Worm (Caenorhabditis elegans) whole organism, L1 larva: ENCODE measurements around the gene ssu-1.

ENCODE experiments used
- nhr-71 ChIP-seq: sonication (generic microtip); optimal IDR thresholded peaks from 2 replicates; lab custom pipeline; 2016; ENCODE audit warnings: mild to moderate bottlenecking, missing genetic modification characterization, moderate library complexity, missing compliant biosample characterization
- unc-62 ChIP-seq: fragments of 150-350 bp; optimal IDR thresholded peaks from 2 replicates; lab custom pipeline; 2014; ENCODE audit warnings: missing biosample characterization, missing genetic modification reagents, missing genetic modification characterization
- ztf-11 ChIP-seq, 2 experiments: sonication (generic microtip); optimal IDR thresholded peaks; 2 replicates each; lab custom pipeline; 2016 to 2017; ENCODE audit warnings: missing genetic modification characterization in 2 of 2, missing biosample characterization in 1 of 2, missing compliant biosample characterization in 1 of 2

DNA sequence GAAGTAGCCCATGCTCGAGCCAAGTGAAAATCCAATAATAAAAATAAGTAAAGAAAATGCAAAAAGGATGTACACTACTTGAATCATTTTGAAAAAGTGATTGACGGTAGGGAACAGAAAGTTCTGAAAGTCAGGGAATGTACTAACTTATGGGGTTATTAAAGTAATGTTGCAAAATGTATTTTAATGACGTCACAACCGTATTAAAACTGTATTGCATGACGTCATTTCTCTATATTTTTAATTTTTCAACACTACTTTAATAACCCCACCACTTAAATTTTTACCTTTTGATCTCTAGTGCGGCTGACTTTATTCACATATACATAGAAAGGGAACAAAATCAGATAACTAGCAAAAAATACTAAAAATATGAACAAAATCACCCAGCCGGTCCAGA lies 49.2 kb upstream of the ssu-1 start:
- TF ChIP-seq nhr-71 (no peak), unc-62 (GFP tag; lab: Kevin White, UChicago) (no peak), ztf-11 (tag; optimal IDR thresholded peaks at IDR 0.05; lab: Kevin White, UChicago) (no peak)
